Fruit fly (Drosophila melanogaster) whole organism, prepupa: ENCODE results near the gene puc.

ENCODE experiments used
- Blimp-1 ChIP-seq: fragments of 200-800 bp; sonication (Bioruptor generic); optimal IDR thresholded peaks from 3 replicates; lab custom pipeline; 2017; ENCODE audit warnings: missing biosample characterization, missing genetic modification characterization, mild to moderate bottlenecking, moderate library complexity, missing genetic modification reagents
- CG1621 ChIP-seq: fragments of 200-800 bp; sonication (Bioruptor generic); optimal IDR thresholded peaks from 3 replicates; lab custom pipeline; 2018; ENCODE audit warnings: missing biosample characterization, mild to moderate bottlenecking, missing genetic modification characterization
- CG16779 ChIP-seq: fragments of 200-800 bp; sonication (Bioruptor generic); optimal IDR thresholded peaks from 3 replicates; lab custom pipeline; 2017; ENCODE audit warnings: missing biosample characterization, mild to moderate bottlenecking, missing genetic modification characterization
- CG31627 ChIP-seq: fragments of 200-800 bp; sonication (Bioruptor generic); optimal IDR thresholded peaks from 3 replicates; lab custom pipeline; 2016; ENCODE audit warnings: missing biosample characterization, missing genetic modification characterization
- CG34406 ChIP-seq: fragments of 200-800 bp; sonication (Bioruptor generic); optimal IDR thresholded peaks from 3 replicates; lab custom pipeline; 2016; ENCODE audit warnings: missing biosample characterization, missing genetic modification characterization
- CG3919 ChIP-seq: fragments of 200-800 bp; sonication (Bioruptor generic); optimal IDR thresholded peaks from 3 replicates; lab custom pipeline; 2016; ENCODE audit warnings: missing biosample characterization, missing genetic modification characterization
- Eip75B ChIP-seq: fragments of 200-800 bp; sonication (Bioruptor generic); optimal IDR thresholded peaks from 3 replicates; lab custom pipeline; 2016; ENCODE audit warnings: missing biosample characterization, missing genetic modification characterization
- Hr39 ChIP-seq: fragments of 200-800 bp; sonication (Bioruptor generic); optimal IDR thresholded peaks from 2 replicates; lab custom pipeline; 2016; ENCODE audit warnings: missing biosample characterization, missing genetic modification characterization
- Sox102F ChIP-seq: fragments of 200-800 bp; sonication (Bioruptor generic); optimal IDR thresholded peaks from 2 replicates; lab custom pipeline; 2016; ENCODE audit warnings: missing biosample characterization, mild to moderate bottlenecking, missing genetic modification characterization
- esn ChIP-seq: fragments of 200-800 bp; sonication (Bioruptor generic); optimal IDR thresholded peaks from 2 replicates; lab custom pipeline; 2016; ENCODE audit warnings: missing biosample characterization, mild to moderate bottlenecking, missing genetic modification characterization, moderate library complexity
- lz ChIP-seq: fragments of 200-800 bp; sonication (Bioruptor generic); optimal IDR thresholded peaks from 3 replicates; lab custom pipeline; 2016; ENCODE audit warnings: missing biosample characterization, missing genetic modification characterization
- vri ChIP-seq: fragments of 200-800 bp; sonication (Bioruptor generic); optimal IDR thresholded peaks from 3 replicates; lab custom pipeline; 2016; ENCODE audit warnings: missing biosample characterization, mild to moderate bottlenecking, missing genetic modification characterization

- peak; percentile 3 for TF ChIP-seq lz (GFP tag; lab: Kevin White, UChicago)
- peak; percentile 18 for TF ChIP-seq Hr39 (GFP tag; lab: Kevin White, UChicago)
- TF ChIP-seq CG34406 (GFP tag; lab: Kevin White, UChicago), result no peak
- TF ChIP-seq Sox102F (GFP tag; lab: Kevin White, UChicago), result no peak
- peak; percentile 50 for TF ChIP-seq CG3919 (GFP tag; lab: Kevin White, UChicago)
- TF ChIP-seq Blimp-1 (GFP tag; lab: Kevin White, UChicago), result no peak
- no peak for TF ChIP-seq CG1621 (tag; lab: Kevin White, UChicago)
- TF ChIP-seq Eip75B (GFP tag; lab: Kevin White, UChicago), result peak; percentile 46
- peak; percentile 6 for TF ChIP-seq CG31627
- TF ChIP-seq CG16779, result no peak
- TF ChIP-seq esn (GFP tag; lab: Kevin White, UChicago), result peak; percentile 9
- no peak for TF ChIP-seq vri (GFP tag; lab: Kevin White, UChicago)
Measured at dm6 chr3R:8110198-8110642, 5.1 kb downstream of the puc start.
